Fruit fly (Drosophila melanogaster): ENCODE measurements around the gene Bka.
A peak's percentile ranks its signal among the peaks of the same experiment; 100 is the strongest.

Gene Bka

dm6 chr2L:9890576-9890975 is 4.5 kb upstream of the Bka start, which contains the start of the genes CG34183 and CG4537 (continued):
- TF ChIP-seq CG11560 (tag; IDR thresholded peaks at IDR 0.05) (no peak), da (GFP tag; optimal IDR thresholded peaks at IDR 0.05) (no peak), zfh2 (GFP tag; optimal IDR thresholded peaks at IDR 0.05) (no peak), CG8765 (GFP tag; IDR thresholded peaks at IDR 0.05) (no peak), jigr1 (GFP tag; IDR thresholded peaks at IDR 0.05) (no peak), CG32772 (GFP tag; IDR thresholded peaks at IDR 0.05) (no peak), h (optimal IDR thresholded peaks at IDR 0.05) (no peak), Vsx1 (GFP tag; optimal IDR thresholded peaks at IDR 0.05) (no peak), kah (GFP tag; optimal IDR thresholded peaks at IDR 0.05) (no peak), chinmo (GFP tag; IDR thresholded peaks at IDR 0.05; ENCODE audit: partially characterized antibody) (peak; percentile 94), hth (optimal IDR thresholded peaks at IDR 0.05) (no peak), trem (tag; optimal IDR thresholded peaks at IDR 0.05) (peak; percentile 44), CG11247 (GFP tag; IDR thresholded peaks at IDR 0.05) (no peak), CG6272 (GFP tag; IDR thresholded peaks at IDR 0.05) (no peak), emc (GFP tag; optimal IDR thresholded peaks at IDR 0.05) (no peak), tx (GFP tag; optimal IDR thresholded peaks at IDR 0.05) (no peak), E2f2 (GFP tag; IDR thresholded peaks at IDR 0.05) (peak; percentile 68), sob (GFP tag; IDR thresholded peaks at IDR 0.05) (no peak), CG6683 (GFP tag; optimal IDR thresholded peaks at IDR 0.05) (no peak), CG12236 (GFP tag; optimal IDR thresholded peaks at IDR 0.05) (no peak), CG4707 (GFP tag; optimal IDR thresholded peaks at IDR 0.05) (no peak), CG8290 (GFP tag; optimal IDR thresholded peaks at IDR 0.05) (no peak), CG8290 (tag; optimal IDR thresholded peaks at IDR 0.05) (peak in 1 of 2 experiments; percentile 34), knrl (GFP tag; IDR thresholded peaks at IDR 0.05; ENCODE audit: partially characterized antibody) (peak; percentile 85), CG6689 (GFP tag; IDR thresholded peaks at IDR 0.05) (no peak), Dip2 (GFP tag; IDR thresholded peaks at IDR 0.05) (no peak), usp (GFP tag; optimal IDR thresholded peaks at IDR 0.05) (no peak), CG15073 (GFP tag; optimal IDR thresholded peaks at IDR 0.05) (no peak), CG1233 (GFP tag; optimal IDR thresholded peaks at IDR 0.05) (no peak), Six4 (GFP tag; optimal IDR thresholded peaks at IDR 0.05) (no peak), tap (tag; optimal IDR thresholded peaks at IDR 0.05) (no peak), cg (GFP tag; optimal IDR thresholded peaks at IDR 0.05) (no peak), Myb (GFP tag; optimal IDR thresholded peaks at IDR 0.05) (peak; percentile 35), grn (GFP tag; optimal IDR thresholded peaks at IDR 0.05) (no peak), Jarid2 (GFP tag; optimal IDR thresholded peaks at IDR 0.05) (no peak), ara (GFP tag; IDR thresholded peaks at IDR 0.05) (no peak), p53 (GFP tag; optimal IDR thresholded peaks at IDR 0.05) (no peak), nerfin-2 (GFP tag; IDR thresholded peaks at IDR 0.05; ENCODE audit: partially characterized antibody) (peak; percentile 85), ash1 (GFP tag; optimal IDR thresholded peaks at IDR 0.05) (no peak), ato (GFP tag; IDR thresholded peaks at IDR 0.05; ENCODE audit: partially characterized antibody) (peak; percentile 73), lmd (GFP tag; IDR thresholded peaks at IDR 0.05) (no peak), CG33557 (GFP tag; optimal IDR thresholded peaks at IDR 0.05) (no peak), dmrt99B (tag; optimal IDR thresholded peaks at IDR 0.05) (no peak), amos (GFP tag; IDR thresholded peaks at IDR 0.05; ENCODE audit: partially characterized antibody) (peak; percentile 93), gro (GFP tag; optimal IDR thresholded peaks at IDR 0.05) (no peak), CG33213 (GFP tag; optimal IDR thresholded peaks at IDR 0.05) (no peak), CG6813 (GFP tag; optimal IDR thresholded peaks at IDR 0.05) (no peak), CG6854 (GFP tag; optimal IDR thresholded peaks at IDR 0.05) (no peak), Hr78 (GFP tag; optimal IDR thresholded peaks at IDR 0.05) (no peak), Ets97D (GFP tag; optimal IDR thresholded peaks at IDR 0.05) (peak; percentile 39), CG3995 (GFP tag; optimal IDR thresholded peaks at IDR 0.05) (no peak), CG2120 (GFP tag; optimal IDR thresholded peaks at IDR 0.05) (peak; percentile 5), CG34422 (GFP tag; IDR thresholded peaks at IDR 0.05) (no peak; the same call in 2 of the 3 replicates)
